Fruit fly (Drosophila melanogaster): ENCODE measurements around the gene Pex12.

Pex12 gene

dm6 chr2L:837989-838388, 22.2 kb downstream of the Pex12 start (continued):
- TF ChIP-seq slp2 (GFP tag; optimal IDR thresholded peaks at IDR 0.05): no peak
- no peak for TF ChIP-seq unc-4 (GFP tag; IDR thresholded peaks at IDR 0.05; ENCODE audit: partially characterized antibody)
- no peak for TF ChIP-seq CG31441 (GFP tag; IDR thresholded peaks at IDR 0.05)
- TF ChIP-seq CG13123 (GFP tag; optimal IDR thresholded peaks at IDR 0.05): no peak
- no peak for TF ChIP-seq hb (GFP tag; IDR thresholded peaks at IDR 0.05; ENCODE audit: partially characterized antibody)
- TF ChIP-seq tin (GFP tag; optimal IDR thresholded peaks at IDR 0.05): peak; percentile 27
- no peak for TF ChIP-seq CG7928 (GFP tag; optimal IDR thresholded peaks at IDR 0.05)
- TF ChIP-seq Hmx (GFP tag; optimal IDR thresholded peaks at IDR 0.05): no peak
- peak; percentile 80 for TF ChIP-seq Med (GFP tag)
- TF ChIP-seq gsb (GFP tag; IDR thresholded peaks at IDR 0.05): no peak
- TF ChIP-seq ac (GFP tag; optimal IDR thresholded peaks at IDR 0.05): no peak
- no peak for TF ChIP-seq CG18599 (GFP tag; optimal IDR thresholded peaks at IDR 0.05)
- no peak for TF ChIP-seq chm (GFP tag; IDR thresholded peaks at IDR 0.05)
- peak; percentile 30; the same call in 1 of the 2 replicates for TF ChIP-seq CG14014 (GFP tag; IDR thresholded peaks at IDR 0.05)
- no peak for TF ChIP-seq CG3726 (GFP tag; IDR thresholded peaks at IDR 0.05)
- TF ChIP-seq slbo (GFP tag; IDR thresholded peaks at IDR 0.05): peak; percentile 74
- TF ChIP-seq CG3281 (GFP tag; optimal IDR thresholded peaks at IDR 0.05): no peak
- no peak for TF ChIP-seq Eip74EF (GFP tag; optimal IDR thresholded peaks at IDR 0.05)
- no peak for TF ChIP-seq CG12942 (GFP tag; optimal IDR thresholded peaks at IDR 0.05)
- no peak for TF ChIP-seq wor (GFP tag; IDR thresholded peaks at IDR 0.05)
- TF ChIP-seq ash1 (GFP tag; optimal IDR thresholded peaks at IDR 0.05): no peak
- peak; percentile 89 for TF ChIP-seq sens (GFP tag)
- no peak for TF ChIP-seq dan (GFP tag; IDR thresholded peaks at IDR 0.05)
- no peak for TF ChIP-seq ftz-f1 (GFP tag; optimal IDR thresholded peaks at IDR 0.05)
- TF ChIP-seq CG4404 (GFP tag; IDR thresholded peaks at IDR 0.05): no peak
- TF ChIP-seq CG7786 (GFP tag; optimal IDR thresholded peaks at IDR 0.05): peak; percentile 46
- no peak for TF ChIP-seq ind (GFP tag; optimal IDR thresholded peaks at IDR 0.05)
- TF ChIP-seq salm (tag; optimal IDR thresholded peaks at IDR 0.05): no peak
- peak; percentile 8 for TF ChIP-seq dmrt11E (tag; optimal IDR thresholded peaks at IDR 0.05)
- no peak for TF ChIP-seq CG14860 (GFP tag; IDR thresholded peaks at IDR 0.05; ENCODE audit: partially characterized antibody)
- no peak for TF ChIP-seq oc (tag; optimal IDR thresholded peaks at IDR 0.05)
- TF ChIP-seq CG4707 (GFP tag; optimal IDR thresholded peaks at IDR 0.05): no peak
- no peak for TF ChIP-seq so (GFP tag; IDR thresholded peaks at IDR 0.05)
- no peak for TF ChIP-seq CG15479 (GFP tag; optimal IDR thresholded peaks at IDR 0.05)
- peak; percentile 89 for TF ChIP-seq Drgx (GFP tag; IDR thresholded peaks at IDR 0.05)
- no peak for TF ChIP-seq CG6272 (GFP tag; IDR thresholded peaks at IDR 0.05)
- TF ChIP-seq CG10959 (GFP tag; IDR thresholded peaks at IDR 0.05): no peak
- no peak for TF ChIP-seq stc (GFP tag; IDR thresholded peaks at IDR 0.05)
- no peak for TF ChIP-seq Vsx1 (GFP tag; optimal IDR thresholded peaks at IDR 0.05)
- TF ChIP-seq org-1 (GFP tag; optimal IDR thresholded peaks at IDR 0.05): no peak
- TF ChIP-seq Mrtf (GFP tag; IDR thresholded peaks at IDR 0.05): no peak
- TF ChIP-seq Chrac-16 (GFP tag; optimal IDR thresholded peaks at IDR 0.05): peak; percentile 58
- TF ChIP-seq CG18619 (GFP tag; optimal IDR thresholded peaks at IDR 0.05): no peak
- no peak for TF ChIP-seq sima (GFP tag; optimal IDR thresholded peaks at IDR 0.05)
- no peak for TF ChIP-seq CrebB (tag; optimal IDR thresholded peaks at IDR 0.05)
- TF ChIP-seq gce (GFP tag; IDR thresholded peaks at IDR 0.05): no peak
- TF ChIP-seq scrt (GFP tag; optimal IDR thresholded peaks at IDR 0.05): no peak
- TF ChIP-seq cad (GFP tag; optimal IDR thresholded peaks at IDR 0.05): no peak
- 0 out of 3 replicates have a peak, but pooled peaks have one; percentile 34 for TF ChIP-seq CG2889 (GFP tag; IDR thresholded peaks at IDR 0.05)
- no peak for TF ChIP-seq CG1529 (GFP tag; optimal IDR thresholded peaks at IDR 0.05)
- no peak for TF ChIP-seq ase (GFP tag; IDR thresholded peaks at IDR 0.05)
- peak; percentile 39; the same call in 1 of the 2 replicates for TF ChIP-seq E2f2 (GFP tag; IDR thresholded peaks at IDR 0.05)
- no peak for TF ChIP-seq CG34224 (GFP tag; IDR thresholded peaks at IDR 0.05; ENCODE audit: partially characterized antibody)
